Fruit fly (Drosophila melanogaster) whole organism, prepupa: ENCODE measurements around the gene Snap24.
A peak's percentile ranks its signal among the peaks of the same experiment; 100 is the strongest.

Source experiments
- Blimp-1 ChIP-seq: fragments of 200-800 bp; sonication (Bioruptor generic); optimal IDR thresholded peaks from 3 replicates; lab custom pipeline; 2017; ENCODE audit warnings: missing biosample characterization, missing genetic modification characterization, mild to moderate bottlenecking, moderate library complexity, missing genetic modification reagents
- CG16779 ChIP-seq: fragments of 200-800 bp; sonication (Bioruptor generic); optimal IDR thresholded peaks from 3 replicates; lab custom pipeline; 2017; ENCODE audit warnings: missing biosample characterization, mild to moderate bottlenecking, missing genetic modification characterization
- CG3032 ChIP-seq: fragments of 200-800 bp; optimal IDR thresholded peaks from 2 replicates; lab custom pipeline; 2019; ENCODE audit warnings: missing biosample characterization, mild to moderate bottlenecking, missing genetic modification characterization, moderate library complexity
- CG32006 ChIP-seq: fragments of 200-800 bp; sonication (Bioruptor generic); optimal IDR thresholded peaks from 3 replicates; lab custom pipeline; 2017; ENCODE audit warnings: missing biosample characterization, mild to moderate bottlenecking, missing genetic modification characterization
- CG3919 ChIP-seq: fragments of 200-800 bp; sonication (Bioruptor generic); optimal IDR thresholded peaks from 3 replicates; lab custom pipeline; 2016; ENCODE audit warnings: missing biosample characterization, missing genetic modification characterization
- CG4318 ChIP-seq: fragments of 200-800 bp; sonication (Bioruptor generic); optimal IDR thresholded peaks from 3 replicates; lab custom pipeline; 2017; ENCODE audit warnings: missing biosample characterization, mild to moderate bottlenecking, missing genetic modification characterization
- CG6163 ChIP-seq: fragments of 200-800 bp; sonication (Bioruptor generic); IDR thresholded peaks from 3 replicates; pipeline ENCODE4 v1.3.6; 2022; ENCODE audit warnings: missing biosample characterization, missing genetic modification characterization
- CG6808 ChIP-seq: fragments of 200-800 bp; sonication (Bioruptor generic); optimal IDR thresholded peaks from 3 replicates; lab custom pipeline; 2017; ENCODE audit warnings: missing biosample characterization, missing genetic modification characterization, mild to moderate bottlenecking, moderate library complexity, missing genetic modification reagents
- CG6854 ChIP-seq: fragments of 200-800 bp; sonication (Bioruptor generic); optimal IDR thresholded peaks from 2 replicates; lab custom pipeline; 2017; ENCODE audit warnings: missing biosample characterization, mild to moderate bottlenecking, missing genetic modification characterization
- CG8319 ChIP-seq: fragments of 200-800 bp; sonication (Bioruptor generic); optimal IDR thresholded peaks from 3 replicates; lab custom pipeline; 2016; ENCODE audit warnings: missing biosample characterization, missing genetic modification characterization
- CG8632 ChIP-seq: fragments of 200-800 bp; sonication (Bioruptor generic); optimal IDR thresholded peaks from 3 replicates; lab custom pipeline; 2016; ENCODE audit warnings: missing biosample characterization, missing genetic modification characterization
- Eip75B ChIP-seq: fragments of 200-800 bp; sonication (Bioruptor generic); optimal IDR thresholded peaks from 3 replicates; lab custom pipeline; 2016; ENCODE audit warnings: missing biosample characterization, missing genetic modification characterization
- Eip78C ChIP-seq: fragments of 200-800 bp; sonication (Bioruptor generic); peaks from one replicate; lab custom pipeline; 2016; ENCODE audit warnings: missing biosample characterization, missing genetic modification characterization
- Gug ChIP-seq: fragments of 200-800 bp; sonication (Bioruptor generic); IDR thresholded peaks from 2 replicates; pipeline ENCODE4 v1.3.6; 2022; ENCODE audit warnings: missing biosample characterization, missing genetic modification characterization
- Hr4 ChIP-seq: fragments of 200-800 bp; sonication (Bioruptor generic); optimal IDR thresholded peaks from 3 replicates; lab custom pipeline; 2016; ENCODE audit warnings: missing biosample characterization, missing genetic modification characterization
- Lpt ChIP-seq: fragments of 200-800 bp; sonication (Bioruptor generic); optimal IDR thresholded peaks from 3 replicates; lab custom pipeline; 2016; ENCODE audit warnings: missing biosample characterization, missing genetic modification characterization
- Met ChIP-seq: fragments of 200-800 bp; sonication (Bioruptor generic); optimal IDR thresholded peaks from 3 replicates; lab custom pipeline; 2016; ENCODE audit warnings: missing biosample characterization, missing genetic modification characterization
- OdsH ChIP-seq: fragments of 200-800 bp; sonication (Bioruptor generic); optimal IDR thresholded peaks from 3 replicates; lab custom pipeline; 2016; ENCODE audit warnings: missing biosample characterization, missing genetic modification characterization
- Sox102F ChIP-seq: fragments of 200-800 bp; sonication (Bioruptor generic); optimal IDR thresholded peaks from 2 replicates; lab custom pipeline; 2016; ENCODE audit warnings: missing biosample characterization, mild to moderate bottlenecking, missing genetic modification characterization
- Sox15 ChIP-seq: fragments of 200-800 bp; sonication (Bioruptor generic); optimal IDR thresholded peaks from 3 replicates; lab custom pipeline; 2016; ENCODE audit warnings: missing biosample characterization, missing genetic modification characterization
- achi ChIP-seq: fragments of 200-800 bp; sonication (Bioruptor generic); optimal IDR thresholded peaks from 3 replicates; lab custom pipeline; 2016; ENCODE audit warnings: missing biosample characterization, missing genetic modification characterization
- cyc ChIP-seq: fragments of 200-800 bp; sonication (Bioruptor generic); optimal IDR thresholded peaks from 3 replicates; lab custom pipeline; 2016; ENCODE audit warnings: missing biosample characterization, missing genetic modification characterization
- esn ChIP-seq: fragments of 200-800 bp; sonication (Bioruptor generic); optimal IDR thresholded peaks from 2 replicates; lab custom pipeline; 2016; ENCODE audit warnings: missing biosample characterization, mild to moderate bottlenecking, missing genetic modification characterization, moderate library complexity
- fd59A ChIP-seq: fragments of 200-800 bp; sonication (Bioruptor generic); optimal IDR thresholded peaks from 2 replicates; lab custom pipeline; 2017; ENCODE audit warnings: missing biosample characterization, mild to moderate bottlenecking, missing genetic modification characterization, missing genetic modification reagents
- fkh ChIP-seq: fragments of 200-800 bp; sonication (Bioruptor generic); optimal IDR thresholded peaks from 3 replicates; lab custom pipeline; 2017; ENCODE audit warnings: missing biosample characterization, mild to moderate bottlenecking, missing genetic modification characterization, moderate library complexity
- lz ChIP-seq: fragments of 200-800 bp; sonication (Bioruptor generic); optimal IDR thresholded peaks from 3 replicates; lab custom pipeline; 2016; ENCODE audit warnings: missing biosample characterization, missing genetic modification characterization
- spab ChIP-seq: fragments of 200-800 bp; sonication (Bioruptor generic); optimal IDR thresholded peaks from 2 replicates; lab custom pipeline; 2017; ENCODE audit warnings: missing biosample characterization, mild to moderate bottlenecking, missing genetic modification characterization, missing genetic modification reagents
- ss ChIP-seq, 2 experiments: fragments of 200-800 bp; sonication (Bioruptor generic); optimal IDR thresholded peaks; 2 replicates in 1 of 2; 3 replicates in 1 of 2; lab custom pipeline; 2017 to 2018; ENCODE audit warnings: mild to moderate bottlenecking in 2 of 2, missing biosample characterization in 2 of 2, missing genetic modification characterization in 2 of 2, moderate library complexity in 1 of 2
- svp ChIP-seq: fragments of 200-800 bp; sonication (Bioruptor generic); peaks from one replicate; lab custom pipeline; 2016; ENCODE audit warnings: missing biosample characterization, missing genetic modification characterization
- vri ChIP-seq: fragments of 200-800 bp; sonication (Bioruptor generic); optimal IDR thresholded peaks from 3 replicates; lab custom pipeline; 2016; ENCODE audit warnings: missing biosample characterization, mild to moderate bottlenecking, missing genetic modification characterization

Snap24 gene

DNA sequence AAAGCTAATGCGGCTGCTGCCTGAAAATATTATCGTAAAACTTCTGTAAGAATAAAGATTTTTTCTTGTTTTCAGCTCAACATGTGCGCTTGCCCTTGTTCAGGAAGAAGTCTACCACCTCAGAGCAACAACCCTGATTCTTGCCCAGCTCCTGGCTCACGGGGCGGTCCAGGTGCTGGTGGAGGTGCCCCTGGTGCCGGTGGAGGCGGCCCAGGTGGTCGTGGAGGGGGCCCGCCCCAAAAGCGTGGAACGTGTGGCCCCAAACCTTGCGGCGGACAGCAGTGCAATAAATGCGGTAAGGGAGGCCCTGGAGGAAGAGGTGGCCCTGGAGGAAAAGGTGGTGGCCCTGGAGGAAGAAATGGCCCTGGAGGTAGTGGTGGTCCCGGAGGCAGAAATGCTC lies 19.0 kb downstream of the Snap24 start:
- TF ChIP-seq spab (GFP tag; lab: Kevin White, UChicago) (no peak), Eip75B (GFP tag; lab: Kevin White, UChicago) (no peak), lz (no peak), ss (GFP tag; optimal IDR thresholded peaks at IDR 0.05; lab: Kevin White, UChicago) (no peak), fkh (GFP tag; lab: Kevin White, UChicago) (no peak), CG3919 (GFP tag; lab: Kevin White, UChicago) (no peak), Met (GFP tag; lab: Kevin White, UChicago) (no peak), CG4318 (GFP tag; lab: Kevin White, UChicago) (no peak), CG6163 (no peak), esn (GFP tag; lab: Kevin White, UChicago) (no peak), CG32006 (no peak)

- no peak for TF ChIP-seq CG6163
- no peak for TF ChIP-seq cyc (GFP tag; lab: Kevin White, UChicago)
- no peak for TF ChIP-seq Eip78C
- no peak for TF ChIP-seq Lpt
Observed at dm6 chr3R:9743217-9743616, 19.7 kb downstream of the Snap24 start, which contains the start of gene CG31415. CG31415 (plus strand) TSS chr3R:9743517.

DNA sequence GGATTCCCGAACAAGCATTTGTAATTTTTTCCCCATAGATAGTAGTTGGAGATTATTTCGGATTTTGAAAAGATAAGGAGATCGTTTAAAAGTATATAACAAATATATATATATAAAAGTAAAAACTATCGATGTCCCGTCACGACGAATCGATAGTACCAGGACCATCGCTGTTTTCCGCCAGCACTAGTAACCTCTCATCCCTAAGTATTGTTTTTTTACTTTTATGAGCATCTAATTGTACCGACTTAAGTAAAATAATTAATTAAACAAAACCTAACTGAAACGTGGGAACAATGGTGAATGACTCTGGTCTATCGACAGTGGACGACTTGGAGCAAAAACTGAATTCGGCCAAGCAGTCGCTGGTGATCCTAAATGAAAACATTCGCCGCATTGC lies 22.2 kb downstream of the Snap24 start, which contains the start of gene Pnn:
Gene Pnn, plus strand, starts transcription at position 187 of the 400 bp plus-strand sequence.
- TF ChIP-seq CG6854 (GFP tag; lab: Kevin White, UChicago) (no peak), Sox102F (GFP tag; lab: Kevin White, UChicago) (no peak), CG4318 (GFP tag; lab: Kevin White, UChicago) (no peak), spab (GFP tag; lab: Kevin White, UChicago) (no peak), CG32006 (no peak), Eip78C (peak; percentile 43), CG16779 (tag; lab: Kevin White, UChicago) (no peak), CG6163 (no peak)

DNA sequence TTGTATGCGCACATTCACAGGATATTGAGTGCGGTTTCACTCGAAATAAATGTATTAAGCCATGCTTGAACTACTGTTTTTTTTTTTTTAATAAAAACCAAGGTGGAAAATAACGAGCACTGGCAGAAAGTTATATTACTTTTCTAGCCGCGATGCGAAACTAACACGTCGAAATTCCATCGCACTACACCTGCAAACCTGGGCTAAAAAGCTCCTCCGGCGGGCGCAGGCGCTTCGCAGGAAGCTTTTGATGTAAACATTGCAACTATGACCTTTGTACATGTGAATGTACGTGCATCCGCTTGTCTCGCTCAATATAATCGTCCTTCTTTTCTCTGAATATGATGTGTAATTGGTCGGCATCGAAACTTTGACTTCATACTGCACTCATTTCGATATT lies 23.2 kb downstream of the Snap24 start, which contains the start of gene side-VII:
Gene side-VII, minus strand, starts transcription at position 187 of the 400 bp plus-strand sequence.
- TF ChIP-seq achi (GFP tag; lab: Kevin White, UChicago) (no peak), vri (GFP tag; lab: Kevin White, UChicago) (no peak), Hr4 (GFP tag; lab: Kevin White, UChicago) (no peak), ss (GFP tag; optimal IDR thresholded peaks at IDR 0.05; lab: Kevin White, UChicago) (no peak), Sox15 (GFP tag; lab: Kevin White, UChicago) (no peak), Eip78C (no peak), CG6808 (GFP tag; lab: Kevin White, UChicago) (no peak), OdsH (GFP tag; lab: Kevin White, UChicago) (no peak)

- TF ChIP-seq svp (peak; percentile 54), Lpt (no peak)
Observed at dm6 chr3R:9735151-9735550, 27.8 kb downstream of the Snap24 start.

DNA sequence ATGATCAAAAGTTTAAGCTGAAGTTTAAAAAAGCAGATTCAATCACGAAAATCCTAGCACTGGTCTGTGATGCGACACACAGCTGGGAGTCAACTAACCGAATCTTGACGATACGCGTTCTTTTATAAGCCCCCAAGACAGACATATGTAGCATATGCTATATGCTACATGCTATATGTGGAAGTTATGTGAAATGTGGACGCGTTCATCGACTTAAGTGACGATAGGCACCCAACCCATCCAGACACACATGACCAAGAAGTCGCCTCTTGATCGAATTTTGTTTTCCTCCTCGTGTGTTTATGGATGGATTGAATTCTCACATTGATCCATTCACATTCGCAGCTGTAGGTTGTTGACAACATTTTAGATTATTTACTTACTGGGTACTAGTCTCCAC lies 29.8 kb downstream of the Snap24 start, which contains the start of gene alphaTub85E:
Gene alphaTub85E, minus strand, starts transcription at position 101 of the 400 bp plus-strand sequence.
- TF ChIP-seq CG3919 (GFP tag; lab: Kevin White, UChicago) (no peak), CG4318 (GFP tag; lab: Kevin White, UChicago) (no peak), CG8319 (GFP tag; lab: Kevin White, UChicago) (no peak), CG3032 (tag; lab: Kevin White, UChicago) (no peak), Eip75B (GFP tag; lab: Kevin White, UChicago) (no peak), Gug (no peak), Blimp-1 (GFP tag; lab: Kevin White, UChicago) (no peak), Sox15 (GFP tag; lab: Kevin White, UChicago) (no peak), CG8632 (GFP tag; lab: Kevin White, UChicago) (no peak), fd59A (GFP tag; lab: Kevin White, UChicago) (no peak), CG6854 (GFP tag; lab: Kevin White, UChicago) (no peak)
- TF ChIP-seq, all 60 proteins: peak for 0
